Worm (Caenorhabditis elegans): ENCODE results near the gene T19C3.7.

- no peak for TF ChIP-seq nhr-237 (tag; optimal IDR thresholded peaks at IDR 0.05)
- no peak for TF ChIP-seq nhr-28 (tag; optimal IDR thresholded peaks at IDR 0.05)
- TF ChIP-seq lin-13 (tag; optimal IDR thresholded peaks at IDR 0.05): no peak
Observed at ce11 chrIII:620204-620718, 15.7 kb downstream of the T19C3.7 start, which contains the start of gene T19C3.4.
